Worm (Caenorhabditis elegans) whole organism, young adult: ENCODE measurements around the gene fbxa-1.
A peak's percentile ranks its signal among the peaks of the same experiment; 100 is the strongest.

ENCODE experiments used
- B0035.1 ChIP-seq: sonication (generic microtip); optimal IDR thresholded peaks from 2 replicates; lab custom pipeline; 2016; ENCODE audit warnings: missing genetic modification characterization, mild to moderate bottlenecking, missing compliant biosample characterization, missing genotype, missing genetic modification reagents
- C06A6.2 ChIP-seq: fragments of 200-800 bp; sonication (Bioruptor generic); conservative IDR thresholded peaks from 2 replicates; pipeline ENCODE4 v1.3.6; 2022; ENCODE audit warnings: missing genetic modification characterization, missing compliant biosample characterization
- F23B12.7 ChIP-seq: sonication (generic microtip); optimal IDR thresholded peaks from 2 replicates; lab custom pipeline; 2017; ENCODE audit warnings: missing genetic modification characterization, mild to moderate bottlenecking, missing compliant biosample characterization, antibody characterized with exemption, moderate library complexity; ENCODE audit not compliant: insufficient read depth
- F37B4.10 ChIP-seq: fragments of 200-800 bp; sonication (Bioruptor generic); IDR thresholded peaks from 2 replicates; pipeline ENCODE4 v1.3.6; 2022; ENCODE audit warnings: missing genetic modification characterization, missing compliant biosample characterization
- K11D2.4 ChIP-seq: fragments of 200-800 bp; sonication (Bioruptor generic); IDR thresholded peaks from 2 replicates; pipeline ENCODE4 v1.3.6; 2022; ENCODE audit warnings: missing genetic modification reagents, missing genetic modification characterization, missing compliant biosample characterization
- aptf-2 ChIP-seq: fragments of 200-800 bp; sonication (Bioruptor generic); conservative IDR thresholded peaks from 2 replicates; pipeline ENCODE4 v1.3.6; 2022; ENCODE audit warnings: missing genetic modification reagents, missing genetic modification characterization, missing compliant biosample characterization
- bed-2 ChIP-seq: fragments of 200-800 bp; sonication (Bioruptor generic); IDR thresholded peaks from 2 replicates; pipeline ENCODE4 v1.3.6; 2022; ENCODE audit warnings: missing genetic modification reagents, missing genetic modification characterization, missing compliant biosample characterization
- efl-1 ChIP-seq: fragments of 150-350 bp; optimal IDR thresholded peaks from 2 replicates; lab custom pipeline; 2014; ENCODE audit warnings: missing biosample characterization, missing genetic modification reagents, missing genetic modification characterization
- egrh-3 ChIP-seq: fragments of 200-800 bp; sonication (Bioruptor generic); IDR thresholded peaks from 2 replicates; pipeline ENCODE4 v1.3.6; 2022; ENCODE audit warnings: missing genetic modification reagents, missing genetic modification characterization, missing compliant biosample characterization
- ets-4 ChIP-seq: fragments of 200-800 bp; sonication (Bioruptor generic); optimal IDR thresholded peaks from 2 replicates; lab custom pipeline; 2018; ENCODE audit warnings: mild to moderate bottlenecking, missing genetic modification characterization, missing compliant biosample characterization
- fkh-3 ChIP-seq: sonication (generic microtip); optimal IDR thresholded peaks from 2 replicates; lab custom pipeline; 2016; ENCODE audit warnings: mild to moderate bottlenecking, missing genetic modification characterization, missing compliant biosample characterization
- him-1 ChIP-seq: sonication (generic microtip); optimal IDR thresholded peaks from 2 replicates; lab custom pipeline; 2016; ENCODE audit warnings: missing genotype, missing genetic modification reagents, missing genetic modification characterization, missing compliant biosample characterization
- hrde-1 ChIP-seq: sonication (generic microtip); optimal IDR thresholded peaks from 2 replicates; lab custom pipeline; 2016; ENCODE audit warnings: missing genetic modification characterization, mild to moderate bottlenecking, missing compliant biosample characterization, moderate library complexity, missing genotype, missing genetic modification reagents, borderline replicate concordance
- hsf-1 ChIP-seq: fragments of 200-800 bp; sonication (Bioruptor generic); IDR thresholded peaks from 2 replicates; pipeline ENCODE4 v1.3.6; 2022; ENCODE audit warnings: missing genetic modification reagents, missing genetic modification characterization, missing compliant biosample characterization
- let-607 ChIP-seq, 2 experiments: fragments of 200-800 bp in 1 of 2; sonication (Bioruptor generic) in 1 of 2; sonication (generic microtip) in 1 of 2; optimal IDR thresholded peaks; 2 replicates each; lab custom pipeline; 2016 to 2018; ENCODE audit warnings: mild to moderate bottlenecking in 2 of 2, missing compliant biosample characterization in 2 of 2, missing genetic modification characterization in 2 of 2, moderate library complexity in 2 of 2, missing genotype in 1 of 2
- lin-40 ChIP-seq: sonication (generic microtip); optimal IDR thresholded peaks from 2 replicates; lab custom pipeline; 2016; ENCODE audit warnings: missing genetic modification characterization, mild to moderate bottlenecking, missing compliant biosample characterization, missing genotype, missing genetic modification reagents
- lsl-1 ChIP-seq: fragments of 200-800 bp; sonication (Bioruptor generic); optimal IDR thresholded peaks from 2 replicates; lab custom pipeline; 2018; ENCODE audit warnings: mild to moderate bottlenecking, missing genetic modification characterization, moderate library complexity, missing compliant biosample characterization
- mcd-1 ChIP-seq: fragments of 200-800 bp; sonication (Bioruptor generic); IDR thresholded peaks from 2 replicates; pipeline ENCODE4 v1.3.6; 2022; ENCODE audit warnings: missing genetic modification reagents, missing genetic modification characterization, missing compliant biosample characterization
- mel-28 ChIP-seq: sonication (generic microtip); optimal IDR thresholded peaks from 2 replicates; lab custom pipeline; 2016; ENCODE audit warnings: borderline replicate concordance, mild to moderate bottlenecking, missing genetic modification characterization, missing compliant biosample characterization
- nfya-1 ChIP-seq: sonication (generic microtip); optimal IDR thresholded peaks from 2 replicates; lab custom pipeline; 2017; ENCODE audit warnings: antibody characterized with exemption, missing compliant biosample characterization, missing genetic modification characterization, borderline replicate concordance; ENCODE audit not compliant: insufficient read depth
- nfya-2 ChIP-seq: fragments of 200-800 bp; sonication (Bioruptor generic); IDR thresholded peaks from 2 replicates; pipeline ENCODE4 v1.3.6; 2022; ENCODE audit warnings: missing genetic modification reagents, missing genetic modification characterization, missing compliant biosample characterization
- nfyb-1 ChIP-seq: fragments of 200-800 bp; sonication (Bioruptor generic); IDR thresholded peaks from 2 replicates; pipeline ENCODE4 v1.3.6; 2022; ENCODE audit warnings: missing genetic modification reagents, missing genetic modification characterization, missing compliant biosample characterization
- nhr-27 ChIP-seq: fragments of 200-800 bp; sonication (Bioruptor generic); optimal IDR thresholded peaks from 2 replicates; lab custom pipeline; 2018; ENCODE audit warnings: mild to moderate bottlenecking, missing genetic modification characterization, moderate library complexity, missing compliant biosample characterization
- nhr-80 ChIP-seq: sonication (generic microtip); optimal IDR thresholded peaks from 2 replicates; lab custom pipeline; 2016; ENCODE audit warnings: missing genetic modification characterization, missing compliant biosample characterization
- rpc-1 ChIP-seq, 2 experiments: fragments of 150-350 bp in 1 of 2; sonication (generic microtip) in 1 of 2; optimal IDR thresholded peaks; 2 replicates each; lab custom pipeline; 2014 to 2018; ENCODE audit warnings: missing biosample characterization in 1 of 2, missing genetic modification characterization in 1 of 2, missing genetic modification reagents in 1 of 2, missing genotype in 1 of 2
- sea-2 ChIP-seq: fragments of 200-800 bp; sonication (Bioruptor generic); IDR thresholded peaks from 2 replicates; pipeline ENCODE4 v1.3.6; 2022; ENCODE audit warnings: missing genetic modification characterization, missing compliant biosample characterization
- snpc-1.1 ChIP-seq: sonication (generic microtip); optimal IDR thresholded peaks from 2 replicates; lab custom pipeline; 2017; ENCODE audit warnings: missing genetic modification characterization, mild to moderate bottlenecking, missing compliant biosample characterization, antibody characterized with exemption, moderate library complexity, missing genotype, missing genetic modification reagents; ENCODE audit not compliant: insufficient read depth
- unc-130 ChIP-seq: sonication (generic microtip); optimal IDR thresholded peaks from 2 replicates; lab custom pipeline; 2016; ENCODE audit warnings: missing genetic modification reagents, missing genetic modification characterization, missing compliant biosample characterization
- xnd-1 ChIP-seq: sonication (generic microtip); optimal IDR thresholded peaks from 2 replicates; lab custom pipeline; 2016; ENCODE audit warnings: missing genotype, missing genetic modification reagents, missing genetic modification characterization, missing compliant biosample characterization
- ztf-26 ChIP-seq: sonication (generic microtip); optimal IDR thresholded peaks from 2 replicates; lab custom pipeline; 2017; ENCODE audit warnings: missing genetic modification characterization, missing compliant biosample characterization
- ztf-28 ChIP-seq: fragments of 200-800 bp; sonication (Bioruptor generic); IDR thresholded peaks from 2 replicates; pipeline ENCODE4 v1.3.6; 2022; ENCODE audit warnings: missing genetic modification reagents, missing genetic modification characterization, missing compliant biosample characterization

The fbxa-1 gene

DNA sequence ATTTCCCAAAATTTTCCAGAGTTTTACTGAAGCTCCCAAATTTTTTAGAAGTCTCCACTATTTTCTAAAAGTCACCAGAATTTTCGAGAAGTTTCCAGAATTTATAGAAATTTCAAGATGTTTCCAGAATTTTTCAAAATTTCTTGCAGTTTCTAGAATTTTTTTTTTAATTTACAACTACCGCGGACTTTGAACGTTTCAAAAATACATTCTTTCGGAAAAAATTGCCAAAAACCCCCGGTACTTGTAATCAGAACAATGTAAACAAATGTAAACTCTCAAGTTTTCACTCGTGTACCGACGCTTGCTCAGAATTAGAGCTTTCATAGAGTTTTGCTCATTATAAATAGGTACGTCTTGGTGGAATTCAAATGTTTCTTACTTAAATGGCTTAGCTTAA lies 35.2 kb downstream of the fbxa-1 start, which contains the start of gene fbxa-39:
fbxa-39 (plus strand) TSS at position 301 of the 400 bp plus-strand sequence.
- no peak for TF ChIP-seq ets-4
- TF ChIP-seq lsl-1 (GFP tag; lab: Kevin White, UChicago), result no peak
- no peak for TF ChIP-seq unc-130
- TF ChIP-seq him-1 (tag; lab: Kevin White, UChicago), result no peak
- TF ChIP-seq hrde-1, result no peak
- no peak for TF ChIP-seq ztf-26
- TF ChIP-seq, all 124 proteins: peak for 0

ce11 chrIII:2272075-2272474 lies 35.9 kb downstream of the fbxa-1 start, which contains the start of gene fbxa-48:
fbxa-48 (minus strand) TSS chrIII:2272175.
- peak; percentile 5 for TF ChIP-seq nhr-80 (tag; lab: Kevin White, UChicago)
- TF ChIP-seq aptf-2, result no peak
- TF ChIP-seq, all 124 proteins: peak for 1

- peak; percentile 71; the same call in 1 of the 2 replicates for TF ChIP-seq mcd-1 (GFP tag; lab: Robert Waterston, UW)
Measured at ce11 chrIII:2271016-2271590, 36.8 kb downstream of the fbxa-1 start.

DNA sequence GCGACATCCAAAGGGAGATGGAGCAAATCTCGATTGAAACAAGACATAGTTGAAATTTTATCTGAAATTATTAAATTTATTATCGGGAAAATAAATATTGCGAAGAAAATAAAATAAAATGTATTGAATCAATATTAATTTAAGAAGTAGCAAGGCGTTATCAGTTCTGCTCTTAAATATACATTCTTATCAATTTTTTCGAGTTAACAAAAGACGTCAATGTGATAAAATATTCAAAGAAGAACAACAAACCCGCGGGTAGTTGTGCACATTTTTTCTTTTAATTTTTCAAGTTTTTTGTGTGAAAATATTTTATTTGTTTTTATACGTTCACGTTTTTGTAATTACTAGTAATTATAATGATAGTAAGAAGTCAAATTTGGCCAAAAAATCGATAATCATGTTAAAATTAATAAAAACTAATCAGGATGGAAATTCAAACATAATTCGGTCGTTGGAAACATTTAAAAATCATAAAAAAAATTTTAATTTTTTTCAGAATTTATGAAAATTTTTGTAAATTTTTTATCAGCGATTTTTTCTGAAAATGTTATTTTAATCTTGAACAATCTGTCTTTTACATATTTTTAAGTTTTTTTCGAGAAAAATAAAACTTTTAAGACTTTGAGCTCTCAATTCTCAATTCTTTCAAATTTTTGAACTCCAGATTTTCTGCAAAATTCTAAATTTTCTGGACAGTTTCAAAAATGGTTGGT lies 41.8 kb downstream of the fbxa-1 start, which contains the start of gene fbxa-9:
fbxa-9 (plus strand) TSS at position 666 of the 716 bp plus-strand sequence.
- TF ChIP-seq K11D2.4, result no peak
- no peak for TF ChIP-seq mel-28 (tag; lab: Kevin White, UChicago)
- TF ChIP-seq xnd-1 (tag; lab: Kevin White, UChicago), result no peak
- TF ChIP-seq snpc-1.1 (tag; lab: Kevin White, UChicago), result no peak
- TF ChIP-seq efl-1 (GFP tag; lab: Kevin White, UChicago), result no peak
- TF ChIP-seq nfya-2 (GFP tag; lab: Robert Waterston, UW), result no peak
- TF ChIP-seq nfyb-1 (GFP tag; lab: Robert Waterston, UW), result no peak

DNA sequence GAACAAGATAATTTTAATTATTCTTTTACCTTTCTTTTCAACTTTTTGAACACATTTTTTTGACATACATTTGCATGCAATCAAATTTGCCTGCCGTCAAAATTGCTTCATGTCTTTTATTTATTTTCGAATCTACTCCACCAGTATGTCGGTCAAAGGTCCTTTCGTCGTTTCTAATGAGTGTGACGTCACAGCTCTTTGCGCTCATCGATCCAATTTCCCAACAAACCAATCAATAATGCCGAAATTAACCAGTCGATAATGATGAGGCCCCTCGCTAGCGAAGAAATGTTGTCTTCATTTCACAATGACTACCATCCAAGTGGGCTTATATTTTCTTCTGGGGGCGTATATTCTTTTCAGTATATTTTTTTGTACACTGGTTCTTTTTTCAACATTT lies 45.0 kb downstream of the fbxa-1 start, which contains the start of gene Y54F10BM.6:
Y54F10BM.6 (plus strand) TSS at position 301 of the 400 bp plus-strand sequence.
- TF ChIP-seq him-1 (tag; lab: Kevin White, UChicago) (no peak), B0035.1 (tag; lab: Kevin White, UChicago) (no peak), sea-2 (no peak), egrh-3 (GFP tag; lab: Robert Waterston, UW) (no peak), C06A6.2 (GFP tag; lab: Robert Waterston, UW) (no peak), nfyb-1 (GFP tag; lab: Robert Waterston, UW) (no peak), hsf-1 (GFP tag; lab: Robert Waterston, UW) (no peak), F23B12.7 (tag; lab: Kevin White, UChicago) (no peak), bed-2 (GFP tag; lab: Robert Waterston, UW) (no peak), rpc-1 (optimal IDR thresholded peaks at IDR 0.05; lab: Kevin White, UChicago) (no peak), rpc-1 (tag; optimal IDR thresholded peaks at IDR 0.05; lab: Kevin White, UChicago) (no peak), nfya-1 (tag; lab: Kevin White, UChicago) (no peak), let-607 (tag; optimal IDR thresholded peaks at IDR 0.05; lab: Kevin White, UChicago) (no peak), F37B4.10 (GFP tag; lab: Robert Waterston, UW) (no peak), ztf-28 (GFP tag; lab: Robert Waterston, UW) (no peak), lin-40 (no peak), nhr-27 (tag; lab: Kevin White, UChicago) (no peak), fkh-3 (tag; lab: Kevin White, UChicago) (no peak)
